Fruit fly (Drosophila melanogaster) ovary, adult (tissue): ENCODE measurements around the gene Glut4EF.

ENCODE experiments used
- CG17801 ChIP-seq: fragments of 200-800 bp; optimal IDR thresholded peaks from 2 replicates; lab custom pipeline; 2019; ENCODE audit warnings: missing biosample characterization, mild to moderate bottlenecking, missing genetic modification characterization, moderate library complexity; ENCODE audit not compliant: partially characterized antibody

Gene Glut4EF

DNA sequence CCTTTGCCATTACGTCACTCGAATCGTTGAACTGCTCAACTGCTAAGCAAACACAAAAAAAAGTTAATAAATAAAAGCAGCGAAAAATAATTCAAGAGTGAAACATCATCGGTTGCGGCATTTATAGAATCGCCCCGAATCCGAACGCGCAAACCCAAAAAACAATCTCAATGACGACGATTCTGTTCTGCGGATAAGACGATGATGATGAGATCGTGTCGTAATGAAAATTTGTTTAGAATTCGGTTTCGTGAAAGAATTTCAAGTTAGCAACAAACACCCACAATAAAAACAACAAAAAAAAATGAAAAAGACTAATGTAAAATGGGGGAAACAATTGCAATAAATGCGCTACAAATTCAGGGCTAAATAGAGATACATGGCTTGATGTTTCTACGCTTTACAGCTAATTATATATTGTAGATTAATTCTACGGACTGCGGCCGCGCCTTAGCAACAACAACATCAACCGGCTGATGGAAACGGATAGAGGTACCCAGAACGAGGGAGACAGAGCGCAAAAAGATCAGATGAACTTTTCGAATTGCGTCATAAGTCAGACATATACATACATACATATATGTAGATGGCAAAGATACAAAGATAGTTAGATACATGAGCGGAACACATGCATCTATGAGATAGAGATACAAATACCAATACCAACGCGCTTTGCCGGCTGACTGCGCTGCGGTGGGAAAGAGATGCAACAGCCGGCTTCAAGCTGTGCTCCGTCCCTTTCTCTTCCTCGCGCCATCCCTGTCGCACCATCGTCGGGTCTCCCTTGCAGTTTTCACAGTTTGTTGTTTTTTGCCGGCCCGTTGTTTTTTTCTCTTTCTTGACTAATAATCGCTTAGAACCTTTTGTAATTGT lies 2.9 kb downstream of the Glut4EF start:
- no peak for TF ChIP-seq CG17801 (GFP tag; lab: Kevin White, UChicago)

DNA sequence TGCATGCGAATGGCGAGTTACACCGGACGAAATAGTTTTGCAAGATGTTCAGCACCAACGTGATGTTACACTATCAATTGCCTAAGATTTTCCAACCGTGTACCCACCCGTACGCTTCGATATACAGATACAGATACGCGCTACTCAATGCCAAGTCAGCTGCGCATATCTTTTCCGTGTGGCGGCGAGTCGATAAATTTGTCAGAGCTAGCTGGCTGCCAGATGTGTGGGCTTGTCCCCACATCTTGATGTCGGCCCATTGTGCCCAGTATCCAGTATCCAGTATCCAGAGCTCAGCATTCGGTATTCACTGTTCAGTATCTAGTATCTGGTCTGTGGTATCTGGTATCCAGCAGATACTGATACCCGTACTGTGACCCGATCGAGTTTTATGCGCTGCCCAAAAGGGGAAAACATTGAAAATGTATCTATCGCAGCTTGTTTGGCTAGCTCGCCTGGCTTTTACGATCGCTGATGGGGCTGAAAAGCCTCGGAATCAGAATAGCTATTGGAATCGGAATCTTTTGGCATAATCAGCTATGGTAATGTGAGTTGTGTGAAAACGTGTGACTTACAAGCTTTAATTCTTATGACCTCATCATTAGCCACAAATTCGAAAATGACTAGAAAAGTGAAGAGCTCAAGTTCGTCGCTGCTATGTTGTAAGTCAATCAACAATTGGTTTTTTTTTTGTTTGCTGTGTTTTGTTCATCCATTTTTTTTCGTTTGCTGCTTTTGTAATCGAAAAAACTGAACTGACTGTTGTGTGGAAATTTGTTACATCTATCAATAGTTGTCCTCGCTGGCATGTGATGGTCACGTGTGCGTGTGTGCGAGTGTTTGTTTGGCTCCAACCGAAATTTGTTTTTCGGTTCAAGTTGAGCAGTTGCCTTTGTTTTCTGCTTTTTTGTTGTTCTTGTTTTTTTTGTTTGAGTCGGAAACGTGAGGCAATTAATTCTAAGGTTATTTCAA lies 3.8 kb downstream of the Glut4EF start:
- TF ChIP-seq CG17801 (GFP tag; lab: Kevin White, UChicago): no peak

DNA sequence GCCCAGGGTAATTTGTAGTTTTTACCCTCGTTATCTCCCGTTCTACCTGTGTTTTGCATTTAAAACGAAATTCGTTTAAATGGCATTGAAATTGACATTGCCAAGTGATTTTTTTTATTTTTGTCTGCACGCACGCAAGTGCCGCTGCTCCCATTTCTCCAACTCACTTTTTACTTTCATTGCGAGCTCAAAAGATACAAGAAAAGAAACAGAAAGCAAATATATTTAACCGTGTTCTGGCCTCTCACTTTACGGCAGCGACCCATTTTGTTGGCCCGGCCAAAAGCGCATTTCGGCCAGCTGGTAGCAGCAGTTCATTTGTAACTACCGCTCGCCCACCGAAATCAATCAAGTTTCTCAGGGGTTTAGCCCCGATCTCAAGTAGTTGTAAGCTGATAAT lies 4.8 kb downstream of the Glut4EF start:
- peak; percentile 24 for TF ChIP-seq CG17801 (GFP tag; lab: Kevin White, UChicago)

DNA sequence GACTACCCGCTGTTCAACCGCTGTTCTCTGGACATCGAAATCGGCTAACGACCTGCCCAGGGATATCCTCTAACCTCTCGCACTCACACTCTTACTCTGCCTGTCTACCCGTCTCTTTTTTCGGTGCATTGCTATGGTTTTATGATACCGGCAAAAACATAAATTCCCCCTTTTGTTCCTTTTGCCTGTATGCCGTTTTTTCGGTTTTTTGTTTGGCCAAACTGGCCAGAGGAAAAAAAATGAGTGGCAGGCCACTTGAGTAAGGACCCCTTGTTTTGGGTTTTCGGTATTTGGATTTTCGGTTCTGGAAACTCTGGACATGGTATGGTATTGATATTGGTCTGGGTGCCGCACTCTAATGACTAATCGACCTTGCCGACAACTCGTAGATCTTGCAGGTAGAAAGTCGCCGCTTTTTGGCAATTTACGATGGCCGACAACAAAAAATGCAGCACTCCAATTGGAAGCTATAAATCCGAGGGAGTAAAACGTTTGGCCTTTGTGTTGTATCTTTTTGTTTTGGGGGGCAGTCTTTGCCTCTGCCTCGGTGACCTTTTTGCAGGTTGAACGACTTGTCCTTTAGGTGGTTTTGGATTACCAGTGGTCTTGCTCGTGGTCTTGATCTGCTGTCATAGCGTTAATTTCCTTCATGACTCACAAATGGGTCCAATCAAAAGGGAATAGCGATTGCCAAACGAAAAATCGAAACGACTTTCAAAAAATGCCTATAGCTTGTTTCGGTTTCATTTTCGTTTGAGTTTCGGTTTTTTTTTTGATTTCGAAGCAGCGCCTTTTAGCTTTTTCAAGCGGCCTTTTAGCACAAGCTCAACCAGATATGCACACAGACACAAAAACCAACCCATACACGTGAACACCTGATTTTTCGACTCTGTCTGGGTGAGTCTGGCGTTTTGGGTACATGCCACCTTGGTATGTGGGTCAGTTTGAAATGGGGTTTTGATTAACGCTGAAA lies 5.7 kb downstream of the Glut4EF start:
- no peak for TF ChIP-seq CG17801 (GFP tag; lab: Kevin White, UChicago)

DNA sequence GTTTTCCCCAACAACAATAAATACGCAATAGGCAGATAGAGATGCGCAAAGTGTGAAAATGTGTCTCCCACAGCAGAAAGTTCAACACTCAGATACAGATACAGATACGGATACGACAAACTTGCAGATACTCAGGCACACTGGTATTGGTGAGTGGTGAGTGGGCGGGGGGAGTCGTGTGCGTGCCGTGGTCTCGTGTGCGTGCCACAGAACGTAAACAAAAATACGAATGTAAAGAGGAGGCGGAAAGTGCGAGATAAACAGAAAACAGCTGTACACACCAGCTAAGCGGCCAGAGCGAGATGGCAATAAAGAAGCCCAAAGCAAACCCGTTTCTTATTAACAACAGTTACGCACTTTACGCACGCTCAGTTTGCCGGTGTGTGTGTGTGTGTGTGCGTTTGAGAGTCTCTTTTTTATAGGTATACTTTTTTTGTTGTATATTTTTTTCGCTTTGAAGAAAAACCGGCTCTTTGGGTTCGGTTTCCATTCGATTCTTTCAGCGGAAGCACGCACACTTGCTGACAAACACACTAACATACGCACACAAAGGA lies 6.9 kb downstream of the Glut4EF start:
- no peak for TF ChIP-seq CG17801 (GFP tag; lab: Kevin White, UChicago)

DNA sequence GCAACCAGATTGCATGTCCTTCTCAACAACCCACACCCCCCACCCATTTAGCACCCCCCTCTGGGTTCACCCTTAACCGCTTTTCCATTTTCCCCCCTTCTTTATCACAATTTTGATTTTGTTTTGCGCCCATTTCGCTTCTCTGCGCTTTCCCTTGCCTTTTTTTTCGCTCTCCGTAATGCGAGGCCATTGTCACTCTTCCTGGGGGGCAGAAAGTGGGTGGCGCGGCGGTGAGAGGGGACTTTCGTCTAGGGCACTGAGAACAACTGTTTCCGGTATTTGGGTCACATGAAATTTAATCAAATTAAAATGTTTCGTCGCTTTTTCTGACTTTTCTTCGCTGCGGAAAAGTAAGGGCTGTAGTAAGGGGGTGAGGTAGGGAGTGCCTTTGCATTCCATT lies 7.5 kb downstream of the Glut4EF start:
- no peak for TF ChIP-seq CG17801 (GFP tag; lab: Kevin White, UChicago)

DNA sequence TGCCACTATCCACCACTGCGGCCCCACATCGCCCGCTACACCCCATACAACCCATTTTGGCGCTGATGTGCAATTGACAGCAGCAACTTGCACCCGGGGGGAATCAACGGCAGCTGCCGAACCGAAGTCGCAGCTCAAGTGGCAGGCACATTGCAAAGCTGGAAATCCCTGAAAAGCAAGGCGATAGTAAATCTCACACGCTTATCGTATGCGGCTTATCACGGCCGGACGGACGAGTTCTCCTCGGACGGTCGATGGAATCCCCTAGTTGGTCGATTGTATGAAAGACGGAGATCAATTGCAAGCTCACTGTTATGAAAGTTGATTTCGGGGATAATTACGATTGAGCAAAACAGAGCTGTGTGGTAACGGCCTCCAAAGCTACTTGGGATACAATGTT lies 8.3 kb downstream of the Glut4EF start:
- TF ChIP-seq CG17801 (GFP tag; lab: Kevin White, UChicago): no peak

DNA sequence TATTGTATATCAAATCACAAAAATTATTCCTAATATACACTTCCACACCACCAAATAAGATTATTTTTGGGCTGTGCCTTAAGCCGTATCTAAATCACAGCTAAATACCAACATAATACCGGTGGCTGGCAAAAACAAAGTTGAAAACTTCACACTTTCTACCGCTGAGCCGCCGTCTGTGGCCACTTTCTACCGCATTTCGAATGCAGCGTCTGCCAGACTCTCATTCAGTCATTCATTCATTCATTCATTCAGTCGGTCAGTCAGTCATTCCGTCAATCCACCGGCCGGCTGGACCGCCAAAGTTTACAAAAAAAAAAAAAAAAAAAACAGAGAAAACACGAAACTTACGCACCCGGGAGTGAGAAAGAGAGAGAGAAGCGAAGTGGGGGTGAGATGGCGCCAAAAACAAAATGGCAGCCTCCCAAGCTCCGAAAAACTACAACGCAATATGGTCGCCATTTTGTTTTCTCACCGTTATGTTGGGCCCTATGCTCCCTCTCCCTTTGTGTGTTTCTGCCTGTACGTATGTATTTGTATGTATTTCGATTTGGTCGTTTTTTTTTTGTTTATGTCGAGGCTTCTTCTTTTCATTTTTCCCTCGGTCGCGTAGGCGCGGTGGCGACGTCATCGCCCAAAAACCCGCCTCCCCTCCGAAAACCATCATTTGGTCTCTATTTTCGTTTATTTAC lies 8.9 kb downstream of the Glut4EF start:
- no peak for TF ChIP-seq CG17801 (GFP tag; lab: Kevin White, UChicago)

DNA sequence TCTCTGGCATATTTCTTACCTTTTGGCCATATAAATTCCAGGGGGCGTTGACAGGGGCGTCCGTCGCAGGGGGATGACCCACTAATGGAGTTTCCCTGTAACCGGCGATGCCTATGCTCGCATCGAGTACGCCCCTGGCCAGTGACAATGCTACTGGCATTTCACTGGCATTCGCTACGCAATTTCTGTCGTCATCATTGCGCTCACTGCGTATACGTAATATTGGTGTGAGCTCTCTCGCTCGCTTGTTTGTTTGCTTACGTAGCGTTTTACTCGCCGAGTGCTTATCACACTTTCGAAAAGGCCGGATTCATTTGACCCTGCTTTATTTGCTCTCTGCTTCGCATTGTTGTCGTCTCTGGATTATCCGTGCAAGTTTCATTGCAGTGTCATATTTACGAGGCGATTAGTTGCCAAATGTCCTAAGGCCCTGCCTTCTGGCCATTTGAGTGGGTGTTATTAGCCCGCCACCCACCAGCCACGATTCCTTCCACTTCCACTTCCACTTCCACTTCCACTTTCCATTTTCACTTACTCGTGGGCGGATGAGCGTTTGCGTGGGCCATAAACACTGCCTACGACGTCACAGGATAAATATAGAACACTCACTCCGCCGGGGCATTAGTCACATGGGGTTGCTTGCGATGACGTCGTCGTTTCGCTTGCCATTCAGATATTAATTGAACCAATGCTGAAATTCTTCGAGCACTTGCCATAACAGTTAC lies 10.1 kb downstream of the Glut4EF start:
- TF ChIP-seq CG17801 (GFP tag; lab: Kevin White, UChicago): no peak

DNA sequence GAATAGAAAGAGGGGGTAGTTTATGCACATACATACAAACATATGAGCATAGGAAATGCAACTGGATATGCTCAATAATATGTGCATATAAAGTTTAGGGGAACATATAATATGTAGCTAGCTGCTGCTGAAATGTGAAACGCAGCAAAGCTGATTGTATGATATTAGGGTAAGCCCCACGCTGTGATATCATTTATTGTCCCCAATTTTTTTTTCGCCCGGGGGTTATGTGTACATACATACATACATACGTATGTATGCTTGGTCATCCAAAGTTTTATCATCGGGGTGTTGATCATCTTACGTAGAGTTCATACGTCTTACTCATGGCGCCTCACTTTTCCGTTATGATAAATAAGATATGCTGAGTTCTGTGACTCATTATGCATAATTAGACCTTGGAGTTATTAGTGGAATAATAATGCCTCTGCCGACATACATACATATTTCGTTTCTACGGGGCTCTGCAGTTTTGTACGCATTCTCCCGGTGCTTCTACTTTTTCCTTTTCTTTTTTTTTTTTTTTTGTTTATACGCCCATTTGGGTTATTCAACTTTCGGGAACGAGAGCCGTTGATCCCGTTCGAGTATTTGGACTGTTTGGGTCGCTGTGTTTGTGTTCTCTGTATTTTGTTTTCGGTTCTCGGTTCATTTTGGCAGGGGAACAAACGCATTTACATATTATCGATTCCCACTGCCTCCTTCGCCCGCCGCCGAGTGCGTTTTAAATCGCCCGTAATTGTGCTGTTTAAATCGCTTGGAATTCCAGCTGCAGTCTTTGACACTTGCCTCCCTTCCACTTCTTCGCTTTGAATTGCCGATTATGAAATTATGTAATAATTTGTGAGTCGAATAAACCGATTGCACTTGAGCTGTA lies 11.2 kb downstream of the Glut4EF start:
- no peak for TF ChIP-seq CG17801 (GFP tag; lab: Kevin White, UChicago)

DNA sequence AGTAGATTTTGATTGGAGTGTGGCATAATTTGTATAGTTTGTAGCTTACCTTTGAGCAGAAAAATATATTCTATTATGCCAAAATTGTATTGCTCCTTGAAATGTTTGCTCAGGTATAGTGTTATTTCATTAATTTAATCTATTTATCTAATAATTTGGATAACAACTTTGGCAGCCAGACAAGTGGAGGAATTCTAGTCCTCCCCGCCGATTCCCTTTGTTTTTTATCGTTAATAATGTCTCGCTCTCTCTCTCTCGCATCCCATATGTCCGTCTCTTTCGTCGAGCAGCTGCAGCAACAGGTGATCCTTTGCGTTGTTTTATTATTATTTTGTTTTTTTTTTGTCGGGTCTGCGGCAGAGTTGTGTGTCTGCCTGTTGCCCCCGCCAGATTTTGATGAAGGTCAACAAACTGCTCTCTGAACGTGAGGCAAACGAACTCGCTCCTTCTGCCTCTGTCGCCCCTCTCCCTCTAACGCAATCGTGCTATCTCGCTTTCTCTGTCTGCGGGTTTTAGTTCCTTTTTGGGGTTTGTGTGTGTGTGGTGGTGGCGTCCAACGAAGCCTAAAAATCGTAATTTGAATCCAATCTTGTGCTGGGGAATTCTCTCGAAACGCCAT lies 12.0 kb downstream of the Glut4EF start:
- no peak for TF ChIP-seq CG17801 (GFP tag; lab: Kevin White, UChicago)
